Worm (Caenorhabditis elegans) whole organism, L4 larva: ENCODE results near the gene srw-97.

Experiments
- D1046.2 ChIP-seq: fragments of 200-800 bp; sonication (Bioruptor generic); IDR thresholded peaks from 2 replicates; pipeline ENCODE4 v1.3.6; 2022; ENCODE audit warnings: missing genetic modification characterization, missing compliant biosample characterization
- T20F7.1 ChIP-seq: fragments of 200-800 bp; sonication (Bioruptor generic); optimal IDR thresholded peaks from 2 replicates; lab custom pipeline; 2018; ENCODE audit warnings: mild to moderate bottlenecking, missing genetic modification characterization, missing compliant biosample characterization
- Y105C5A.15 ChIP-seq: fragments of 200-800 bp; sonication (Bioruptor generic); IDR thresholded peaks from 2 replicates; pipeline ENCODE4 v1.3.6; 2022; ENCODE audit warnings: missing genetic modification characterization, missing compliant biosample characterization
- Y5F2A.4 ChIP-seq: fragments of 200-800 bp; sonication (Bioruptor generic); optimal IDR thresholded peaks from 2 replicates; lab custom pipeline; 2018; ENCODE audit warnings: mild to moderate bottlenecking, missing genetic modification characterization, missing compliant biosample characterization
- aly-2 ChIP-seq: sonication (generic microtip); optimal IDR thresholded peaks from 2 replicates; lab custom pipeline; 2018; ENCODE audit warnings: missing biosample characterization, missing genetic modification characterization
- arid-1 ChIP-seq: fragments of 200-800 bp; sonication (Bioruptor generic); conservative IDR thresholded peaks from 2 replicates; pipeline ENCODE4 v1.3.6; 2022; ENCODE audit warnings: missing genetic modification reagents, missing genetic modification characterization, missing compliant biosample characterization
- ceh-20 ChIP-seq: fragments of 200-800 bp; sonication (Bioruptor generic); IDR thresholded peaks from 2 replicates; pipeline ENCODE4 v1.3.6; 2022; ENCODE audit warnings: missing genetic modification reagents, missing genetic modification characterization, missing compliant biosample characterization
- ceh-28 ChIP-seq: fragments of 150-350 bp; optimal IDR thresholded peaks from 2 replicates; lab custom pipeline; 2014; ENCODE audit warnings: missing biosample characterization, missing genetic modification reagents, missing genetic modification characterization
- ceh-82 ChIP-seq: sonication (generic microtip); optimal IDR thresholded peaks from 2 replicates; lab custom pipeline; 2017; ENCODE audit warnings: missing biosample characterization, missing genetic modification characterization
- ces-1 ChIP-seq: fragments of 150-350 bp; sonication (generic microtip); optimal IDR thresholded peaks from 4 replicates; lab custom pipeline; 2014; ENCODE audit warnings: missing biosample characterization, missing genetic modification reagents, missing genetic modification characterization
- cey-2 ChIP-seq: sonication (generic microtip); optimal IDR thresholded peaks from 3 replicates; lab custom pipeline; 2017; ENCODE audit warnings: missing genetic modification characterization, mild to moderate bottlenecking, missing compliant biosample characterization, antibody characterized with exemption, borderline replicate concordance; ENCODE audit not compliant: insufficient read depth
- dmd-8 ChIP-seq: fragments of 200-800 bp; sonication (Bioruptor generic); IDR thresholded peaks from 2 replicates; pipeline ENCODE4 v1.3.6; 2022; ENCODE audit warnings: missing genetic modification characterization, missing compliant biosample characterization
- duxl-1 ChIP-seq: sonication (generic microtip); optimal IDR thresholded peaks from 2 replicates; lab custom pipeline; 2016; ENCODE audit warnings: mild to moderate bottlenecking, missing genetic modification characterization, moderate library complexity, missing compliant biosample characterization; ENCODE audit not compliant: poor library complexity
- dve-1 ChIP-seq: sonication (generic microtip); optimal IDR thresholded peaks from 2 replicates; lab custom pipeline; 2017; ENCODE audit warnings: antibody characterized with exemption, mild to moderate bottlenecking, missing genetic modification characterization, missing compliant biosample characterization; ENCODE audit not compliant: insufficient read depth
- fkh-10 ChIP-seq: fragments of 150-350 bp; optimal IDR thresholded peaks from 2 replicates; lab custom pipeline; 2014; ENCODE audit warnings: missing biosample characterization, missing genetic modification reagents, missing genetic modification characterization
- gei-8 ChIP-seq: fragments of 200-800 bp; sonication (Bioruptor generic); optimal IDR thresholded peaks from 2 replicates; lab custom pipeline; 2018; ENCODE audit warnings: mild to moderate bottlenecking, missing genetic modification characterization, missing compliant biosample characterization
- hlh-30 ChIP-seq: sonication (generic microtip); optimal IDR thresholded peaks from 2 replicates; lab custom pipeline; 2017; ENCODE audit warnings: antibody characterized with exemption, mild to moderate bottlenecking, missing genetic modification characterization, missing compliant biosample characterization; ENCODE audit not compliant: insufficient read depth
- jun-1 ChIP-seq: fragments of 150-350 bp; optimal IDR thresholded peaks from 2 replicates; lab custom pipeline; 2014; ENCODE audit warnings: missing biosample characterization, missing genetic modification reagents, missing genetic modification characterization
- lim-7 ChIP-seq: fragments of 200-800 bp; sonication (Bioruptor generic); IDR thresholded peaks from 2 replicates; pipeline ENCODE4 v1.3.6; 2022; ENCODE audit warnings: missing genetic modification characterization, missing compliant biosample characterization
- lin-1 ChIP-seq: fragments of 200-800 bp; sonication (Bioruptor generic); IDR thresholded peaks from 2 replicates; pipeline ENCODE4 v1.3.6; 2022; ENCODE audit warnings: missing genetic modification reagents, missing genetic modification characterization, missing compliant biosample characterization
- lin-38 ChIP-seq: fragments of 200-800 bp; sonication (Bioruptor generic); IDR thresholded peaks from 2 replicates; pipeline ENCODE4 v1.3.6; 2022; ENCODE audit warnings: missing genetic modification reagents, missing genetic modification characterization, missing compliant biosample characterization
- lin-39 ChIP-seq: fragments of 150-350 bp; optimal IDR thresholded peaks from 2 replicates; lab custom pipeline; 2014; ENCODE audit warnings: missing biosample characterization, missing genetic modification reagents, missing genetic modification characterization
- lir-3 ChIP-seq: sonication (generic microtip); optimal IDR thresholded peaks from 2 replicates; lab custom pipeline; 2016; ENCODE audit warnings: mild to moderate bottlenecking, missing genetic modification characterization, missing compliant biosample characterization
- madf-5 ChIP-seq, 2 experiments: fragments of 200-800 bp; sonication (Bioruptor generic); IDR thresholded peaks; 2 replicates each; pipeline ENCODE4 v1.3.6; 2022; ENCODE audit warnings: missing compliant biosample characterization in 2 of 2, missing genetic modification characterization in 2 of 2
- madf-9 ChIP-seq: fragments of 200-800 bp; sonication (Bioruptor generic); conservative IDR thresholded peaks from 2 replicates; pipeline ENCODE4 v1.3.6; 2022; ENCODE audit warnings: missing genetic modification reagents, missing genetic modification characterization, missing compliant biosample characterization
- mdt-29 ChIP-seq: fragments of 200-800 bp; sonication (Bioruptor generic); IDR thresholded peaks from 2 replicates; pipeline ENCODE4 v1.3.6; 2022; ENCODE audit warnings: missing genetic modification reagents, missing genetic modification characterization, missing compliant biosample characterization
- mep-1 ChIP-seq: fragments of 150-350 bp; sonication (generic microtip); optimal IDR thresholded peaks from 3 replicates; lab custom pipeline; 2014; ENCODE audit warnings: missing biosample characterization, missing genetic modification characterization
- mes-2 ChIP-seq: sonication (generic microtip); optimal IDR thresholded peaks from 2 replicates; lab custom pipeline; 2016; ENCODE audit warnings: missing genotype, mild to moderate bottlenecking, missing genetic modification characterization, missing compliant biosample characterization; ENCODE audit not compliant: poor library complexity, severe bottlenecking
- mxl-3 ChIP-seq: fragments of 200-800 bp; sonication (Bioruptor generic); optimal IDR thresholded peaks from 2 replicates; lab custom pipeline; 2018; ENCODE audit warnings: mild to moderate bottlenecking, missing genetic modification characterization, missing compliant biosample characterization
- nhr-25 ChIP-seq: sonication (generic microtip); optimal IDR thresholded peaks from 2 replicates; lab custom pipeline; 2017; ENCODE audit warnings: missing genetic modification characterization, mild to moderate bottlenecking, missing compliant biosample characterization, antibody characterized with exemption, moderate library complexity, borderline replicate concordance; ENCODE audit not compliant: insufficient read depth
- nhr-28 ChIP-seq: fragments of 150-350 bp; optimal IDR thresholded peaks from 2 replicates; lab custom pipeline; 2014; ENCODE audit warnings: missing biosample characterization, missing genetic modification characterization
- nhr-42 ChIP-seq: fragments of 200-800 bp; sonication (Bioruptor generic); IDR thresholded peaks from 2 replicates; pipeline ENCODE4 v1.3.6; 2022; ENCODE audit warnings: missing genetic modification characterization, missing compliant biosample characterization
- nhr-6 ChIP-seq: fragments of 150-350 bp; optimal IDR thresholded peaks from 2 replicates; lab custom pipeline; 2014; ENCODE audit warnings: missing biosample characterization, missing genetic modification characterization
- pqm-1 ChIP-seq: sonication (generic microtip); optimal IDR thresholded peaks from 2 replicates; lab custom pipeline; 2017; ENCODE audit warnings: missing biosample characterization, missing genetic modification characterization
- rbr-2 ChIP-seq: sonication (generic microtip); optimal IDR thresholded peaks from 2 replicates; lab custom pipeline; 2016; ENCODE audit warnings: missing genotype, missing genetic modification characterization, missing compliant biosample characterization
- saeg-2 ChIP-seq: fragments of 200-800 bp; sonication (Bioruptor generic); IDR thresholded peaks from 2 replicates; pipeline ENCODE4 v1.3.6; 2022; ENCODE audit warnings: missing genetic modification reagents, missing genetic modification characterization, missing compliant biosample characterization
- set-16 ChIP-seq: fragments of 200-800 bp; sonication (Bioruptor generic); IDR thresholded peaks from 2 replicates; pipeline ENCODE4 v1.3.6; 2022; ENCODE audit warnings: missing genetic modification reagents, missing genetic modification characterization, missing compliant biosample characterization
- snpc-4 ChIP-seq: fragments of 150-350 bp; optimal IDR thresholded peaks from 2 replicates; lab custom pipeline; 2014; ENCODE audit warnings: missing biosample characterization, missing genetic modification characterization
- vab-7 ChIP-seq: fragments of 200-800 bp; sonication (Bioruptor generic); IDR thresholded peaks from 2 replicates; pipeline ENCODE4 v1.3.6; 2022; ENCODE audit warnings: missing genetic modification reagents, missing genetic modification characterization, missing compliant biosample characterization
- zag-1 ChIP-seq: fragments of 150-350 bp; optimal IDR thresholded peaks from 2 replicates; lab custom pipeline; 2014; ENCODE audit warnings: missing biosample characterization, missing genetic modification characterization
- zip-2 ChIP-seq: fragments of 150-350 bp; optimal IDR thresholded peaks from 2 replicates; lab custom pipeline; 2014; ENCODE audit warnings: missing biosample characterization, missing genetic modification characterization
- ztf-11 ChIP-seq: fragments of 150-350 bp; optimal IDR thresholded peaks from 2 replicates; lab custom pipeline; 2014; ENCODE audit warnings: missing biosample characterization, missing genetic modification characterization
- ztf-7 ChIP-seq: fragments of 150-350 bp; optimal IDR thresholded peaks from 2 replicates; lab custom pipeline; 2014; ENCODE audit warnings: missing biosample characterization, missing genetic modification characterization

Gene srw-97

ce11 chrII:1703363-1703762, 34.5 kb upstream of the srw-97 start, which contains the start of gene fbxb-47:
TSS of gene fbxb-47 (minus strand) at chrII:1703463.
- TF ChIP-seq set-16 (GFP tag; lab: Robert Waterston, UW) (no peak), madf-5 (GFP tag; IDR thresholded peaks at IDR 0.05; lab: Robert Waterston, UW) (no peak), ceh-28 (tag; lab: Kevin White, UChicago) (no peak), D1046.2 (GFP tag; lab: Robert Waterston, UW) (no peak), ztf-11 (no peak), madf-9 (GFP tag; lab: Robert Waterston, UW) (no peak), lin-38 (no peak), mes-2 (tag; lab: Kevin White, UChicago) (no peak), ceh-82 (no peak), ceh-20 (GFP tag; lab: Robert Waterston, UW) (no peak), dve-1 (no peak), rbr-2 (tag; lab: Kevin White, UChicago) (no peak), lim-7 (no peak), fkh-10 (no peak), nhr-28 (tag; lab: Kevin White, UChicago) (no peak), T20F7.1 (no peak)
- TF ChIP-seq, all 104 proteins: peak for 0

- TF ChIP-seq dmd-8 = 0 out of 2 replicates have a peak, but pooled peaks have one; percentile 48
- TF ChIP-seq, all 104 proteins: peak for 1; not testable (repeated sequence) for 103
Measured at ce11 chrII:1700518-1701091, 31.8 kb upstream of the srw-97 start.

- TF ChIP-seq nhr-6 (tag; lab: Kevin White, UChicago) (no peak), mdt-29 (no peak), hlh-30 (tag; lab: Kevin White, UChicago) (no peak), zip-2 (no peak), nhr-28 (tag; lab: Kevin White, UChicago) (no peak), Y5F2A.4 (GFP tag; lab: Kevin White, UChicago) (no peak), ceh-20 (GFP tag; lab: Robert Waterston, UW) (no peak), lir-3 (no peak), jun-1 (tag; lab: Kevin White, UChicago) (no peak), cey-2 (tag; lab: Kevin White, UChicago) (no peak), zag-1 (tag; lab: Kevin White, UChicago) (no peak), lin-39 (no peak), mxl-3 (GFP tag; lab: Kevin White, UChicago) (no peak)
Measured at ce11 chrII:1695861-1696260, 27.0 kb upstream of the srw-97 start, which contains the start of gene F58E1.13. TSS of gene F58E1.13 (minus strand) at chrII:1695872.

ce11 chrII:1694530-1694929, 25.7 kb upstream of the srw-97 start, which contains the start of gene fbxc-26:
TSS of gene fbxc-26 (minus strand) at chrII:1694630.
- TF ChIP-seq arid-1 (no peak), ztf-7 (tag; lab: Kevin White, UChicago) (no peak), snpc-4 (tag; lab: Kevin White, UChicago) (no peak), nhr-42 (GFP tag; lab: Robert Waterston, UW) (no peak), saeg-2 (GFP tag; lab: Robert Waterston, UW) (no peak), ces-1 (no peak), vab-7 (no peak), pqm-1 (tag; lab: Kevin White, UChicago) (no peak), aly-2 (tag; lab: Kevin White, UChicago) (no peak), lin-1 (no peak), Y105C5A.15 (GFP tag; lab: Robert Waterston, UW) (no peak), nhr-25 (tag; lab: Kevin White, UChicago) (no peak), mep-1 (tag; lab: Kevin White, UChicago) (no peak), mes-2 (tag; lab: Kevin White, UChicago) (no peak), duxl-1 (tag; lab: Kevin White, UChicago) (no peak), gei-8 (GFP tag; lab: Kevin White, UChicago) (no peak)
- TF ChIP-seq, all 104 proteins: peak for 0
